Worm (Caenorhabditis elegans) whole organism, L4 larva: ENCODE results near the gene F09E5.7.

Source experiments
- F49E8.2 ChIP-seq: sonication (generic microtip); optimal IDR thresholded peaks from 2 replicates; lab custom pipeline; 2016; ENCODE audit warnings: missing compliant biosample characterization, mild to moderate bottlenecking, missing genetic modification characterization, borderline replicate concordance
- T20F7.1 ChIP-seq: fragments of 200-800 bp; sonication (Bioruptor generic); optimal IDR thresholded peaks from 2 replicates; lab custom pipeline; 2018; ENCODE audit warnings: mild to moderate bottlenecking, missing genetic modification characterization, missing compliant biosample characterization
- T26A8.4 ChIP-seq: fragments of 200-800 bp; sonication (Bioruptor generic); IDR thresholded peaks from 2 replicates; pipeline ENCODE4 v1.3.6; 2022; ENCODE audit warnings: missing genetic modification characterization, missing compliant biosample characterization
- Y105C5A.15 ChIP-seq: fragments of 200-800 bp; sonication (Bioruptor generic); IDR thresholded peaks from 2 replicates; pipeline ENCODE4 v1.3.6; 2022; ENCODE audit warnings: missing genetic modification characterization, missing compliant biosample characterization
- aly-2 ChIP-seq: sonication (generic microtip); optimal IDR thresholded peaks from 2 replicates; lab custom pipeline; 2018; ENCODE audit warnings: missing biosample characterization, missing genetic modification characterization
- ama-1 ChIP-seq: fragments of 150-350 bp; optimal IDR thresholded peaks from 2 replicates; lab custom pipeline; 2014; ENCODE audit warnings: inconsistent platforms, mixed read lengths
- arid-1 ChIP-seq: fragments of 200-800 bp; sonication (Bioruptor generic); conservative IDR thresholded peaks from 2 replicates; pipeline ENCODE4 v1.3.6; 2022; ENCODE audit warnings: missing genetic modification reagents, missing genetic modification characterization, missing compliant biosample characterization
- ceh-20 ChIP-seq: fragments of 200-800 bp; sonication (Bioruptor generic); IDR thresholded peaks from 2 replicates; pipeline ENCODE4 v1.3.6; 2022; ENCODE audit warnings: missing genetic modification reagents, missing genetic modification characterization, missing compliant biosample characterization
- ceh-28 ChIP-seq: fragments of 150-350 bp; optimal IDR thresholded peaks from 2 replicates; lab custom pipeline; 2014; ENCODE audit warnings: missing biosample characterization, missing genetic modification reagents, missing genetic modification characterization
- ceh-32 ChIP-seq: sonication (generic microtip); optimal IDR thresholded peaks from 2 replicates; lab custom pipeline; 2016; ENCODE audit warnings: mild to moderate bottlenecking, missing genetic modification characterization, missing compliant biosample characterization; ENCODE audit not compliant: poor library complexity
- ceh-44 ChIP-seq: fragments of 200-800 bp; sonication (Bioruptor generic); IDR thresholded peaks from 2 replicates; pipeline ENCODE4 v1.3.6; 2022; ENCODE audit warnings: missing genetic modification reagents, missing genetic modification characterization, missing compliant biosample characterization
- daf-8 ChIP-seq: fragments of 200-800 bp; sonication (Bioruptor generic); IDR thresholded peaks from 2 replicates; pipeline ENCODE4 v1.3.6; 2022; ENCODE audit warnings: missing genetic modification characterization, missing compliant biosample characterization
- dmd-6 ChIP-seq: fragments of 200-800 bp; sonication (Bioruptor generic); IDR thresholded peaks from 2 replicates; pipeline ENCODE4 v1.3.6; 2022; ENCODE audit warnings: missing genetic modification reagents, missing genetic modification characterization, missing compliant biosample characterization
- dmd-9 ChIP-seq: fragments of 200-800 bp; sonication (Bioruptor generic); IDR thresholded peaks from 2 replicates; pipeline ENCODE4 v1.3.6; 2022; ENCODE audit warnings: missing genetic modification reagents, missing genetic modification characterization, missing compliant biosample characterization
- dpl-1 ChIP-seq: fragments of 150-350 bp; optimal IDR thresholded peaks from 2 replicates; lab custom pipeline; 2014; ENCODE audit warnings: missing biosample characterization, missing genetic modification reagents, missing genetic modification characterization
- duxl-1 ChIP-seq: sonication (generic microtip); optimal IDR thresholded peaks from 2 replicates; lab custom pipeline; 2016; ENCODE audit warnings: mild to moderate bottlenecking, missing genetic modification characterization, moderate library complexity, missing compliant biosample characterization; ENCODE audit not compliant: poor library complexity
- dve-1 ChIP-seq: sonication (generic microtip); optimal IDR thresholded peaks from 2 replicates; lab custom pipeline; 2017; ENCODE audit warnings: antibody characterized with exemption, mild to moderate bottlenecking, missing genetic modification characterization, missing compliant biosample characterization; ENCODE audit not compliant: insufficient read depth
- egl-27 ChIP-seq: sonication (generic microtip); optimal IDR thresholded peaks from 3 replicates; lab custom pipeline; 2017; ENCODE audit warnings: missing biosample characterization, missing genetic modification reagents, missing genetic modification characterization
- fkh-10 ChIP-seq: fragments of 150-350 bp; optimal IDR thresholded peaks from 2 replicates; lab custom pipeline; 2014; ENCODE audit warnings: missing biosample characterization, missing genetic modification reagents, missing genetic modification characterization
- hif-1 ChIP-seq, 2 experiments: sonication (generic microtip); optimal IDR thresholded peaks; 2 replicates each; lab custom pipeline; 2016 to 2017; ENCODE audit warnings: missing compliant biosample characterization in 2 of 2, missing genetic modification characterization in 2 of 2, missing genetic modification reagents in 2 of 2, missing genotype in 2 of 2, mild to moderate bottlenecking in 1 of 2
- hlh-11 ChIP-seq: fragments of 200-800 bp; sonication (Bioruptor generic); optimal IDR thresholded peaks from 2 replicates; lab custom pipeline; 2018; ENCODE audit warnings: mild to moderate bottlenecking, missing genetic modification characterization, missing compliant biosample characterization
- hlh-30 ChIP-seq: sonication (generic microtip); optimal IDR thresholded peaks from 2 replicates; lab custom pipeline; 2017; ENCODE audit warnings: antibody characterized with exemption, mild to moderate bottlenecking, missing genetic modification characterization, missing compliant biosample characterization; ENCODE audit not compliant: insufficient read depth
- hmg-1.1 ChIP-seq: fragments of 200-800 bp; sonication (Bioruptor generic); IDR thresholded peaks from 2 replicates; pipeline ENCODE4 v1.3.6; 2022; ENCODE audit warnings: missing genetic modification reagents, missing genetic modification characterization, missing compliant biosample characterization
- lin-1 ChIP-seq: fragments of 200-800 bp; sonication (Bioruptor generic); IDR thresholded peaks from 2 replicates; pipeline ENCODE4 v1.3.6; 2022; ENCODE audit warnings: missing genetic modification reagents, missing genetic modification characterization, missing compliant biosample characterization
- lin-29 ChIP-seq: fragments of 200-800 bp; sonication (Bioruptor generic); IDR thresholded peaks from 2 replicates; pipeline ENCODE4 v1.3.6; 2022; ENCODE audit warnings: missing genetic modification reagents, missing genetic modification characterization, missing compliant biosample characterization
- lin-38 ChIP-seq: fragments of 200-800 bp; sonication (Bioruptor generic); IDR thresholded peaks from 2 replicates; pipeline ENCODE4 v1.3.6; 2022; ENCODE audit warnings: missing genetic modification reagents, missing genetic modification characterization, missing compliant biosample characterization
- lin-39 ChIP-seq: fragments of 150-350 bp; optimal IDR thresholded peaks from 2 replicates; lab custom pipeline; 2014; ENCODE audit warnings: missing biosample characterization, missing genetic modification reagents, missing genetic modification characterization
- lir-3 ChIP-seq: sonication (generic microtip); optimal IDR thresholded peaks from 2 replicates; lab custom pipeline; 2016; ENCODE audit warnings: mild to moderate bottlenecking, missing genetic modification characterization, missing compliant biosample characterization
- lsy-2 ChIP-seq, 2 experiments: fragments of 150-350 bp in 1 of 2; sonication (generic microtip) in 1 of 2; optimal IDR thresholded peaks; 2 replicates each; lab custom pipeline; 2014 to 2017; ENCODE audit warnings: missing biosample characterization in 2 of 2, missing genetic modification characterization in 2 of 2
- madf-9 ChIP-seq: fragments of 200-800 bp; sonication (Bioruptor generic); conservative IDR thresholded peaks from 2 replicates; pipeline ENCODE4 v1.3.6; 2022; ENCODE audit warnings: missing genetic modification reagents, missing genetic modification characterization, missing compliant biosample characterization
- mes-2 ChIP-seq: sonication (generic microtip); optimal IDR thresholded peaks from 2 replicates; lab custom pipeline; 2016; ENCODE audit warnings: missing genotype, mild to moderate bottlenecking, missing genetic modification characterization, missing compliant biosample characterization; ENCODE audit not compliant: poor library complexity, severe bottlenecking
- mxl-2 ChIP-seq: fragments of 200-800 bp; sonication (Bioruptor generic); conservative IDR thresholded peaks from 2 replicates; pipeline ENCODE4 v1.3.6; 2022; ENCODE audit warnings: missing genetic modification reagents, missing genetic modification characterization, missing compliant biosample characterization
- nhr-10 ChIP-seq: fragments of 150-350 bp; optimal IDR thresholded peaks from 2 replicates; lab custom pipeline; 2014; ENCODE audit warnings: missing biosample characterization, missing genetic modification characterization
- nhr-102 ChIP-seq: sonication (generic microtip); optimal IDR thresholded peaks from 2 replicates; lab custom pipeline; 2016; ENCODE audit warnings: mild to moderate bottlenecking, missing genetic modification characterization, moderate library complexity, missing compliant biosample characterization
- nhr-111 ChIP-seq: fragments of 200-800 bp; sonication (Bioruptor generic); optimal IDR thresholded peaks from 2 replicates; lab custom pipeline; 2018; ENCODE audit warnings: mild to moderate bottlenecking, missing genetic modification characterization, missing compliant biosample characterization
- nhr-237 ChIP-seq: sonication (generic microtip); optimal IDR thresholded peaks from 2 replicates; lab custom pipeline; 2017; ENCODE audit warnings: missing biosample characterization, missing genetic modification characterization
- nhr-28 ChIP-seq: fragments of 150-350 bp; optimal IDR thresholded peaks from 2 replicates; lab custom pipeline; 2014; ENCODE audit warnings: missing biosample characterization, missing genetic modification characterization
- nhr-42 ChIP-seq: fragments of 200-800 bp; sonication (Bioruptor generic); IDR thresholded peaks from 2 replicates; pipeline ENCODE4 v1.3.6; 2022; ENCODE audit warnings: missing genetic modification characterization, missing compliant biosample characterization
- nhr-48 ChIP-seq: sonication (generic microtip); optimal IDR thresholded peaks from 2 replicates; lab custom pipeline; 2016; ENCODE audit warnings: mild to moderate bottlenecking, missing genetic modification characterization, missing compliant biosample characterization
- nhr-77 ChIP-seq: fragments of 150-350 bp; optimal IDR thresholded peaks from 2 replicates; lab custom pipeline; 2014; ENCODE audit warnings: missing biosample characterization, missing genetic modification characterization
- pha-4 ChIP-seq, 2 experiments: fragments of 150-350 bp in 1 of 2; fragments of 200-800 bp in 1 of 2; sonication (Bioruptor generic) in 1 of 2; IDR thresholded peaks in 1 of 2; optimal IDR thresholded peaks in 1 of 2; 2 replicates each; pipeline versions ENCODE4 v1.3.6 to Lab custom; 2014 to 2022; ENCODE audit warnings: missing genetic modification characterization in 2 of 2, missing genetic modification reagents in 2 of 2, missing biosample characterization in 1 of 2, missing compliant biosample characterization in 1 of 2
- skn-1 ChIP-seq: fragments of 150-350 bp; optimal IDR thresholded peaks from 2 replicates; lab custom pipeline; 2014; ENCODE audit warnings: missing biosample characterization, missing genetic modification characterization
- snpc-1.2 ChIP-seq: fragments of 200-800 bp; sonication (Bioruptor generic); IDR thresholded peaks from 2 replicates; pipeline ENCODE4 v1.3.6; 2022; ENCODE audit warnings: missing genetic modification reagents, missing genetic modification characterization, missing compliant biosample characterization
- snpc-4 ChIP-seq: fragments of 150-350 bp; optimal IDR thresholded peaks from 2 replicates; lab custom pipeline; 2014; ENCODE audit warnings: missing biosample characterization, missing genetic modification characterization
- tra-1 ChIP-seq: fragments of 200-800 bp; sonication (Bioruptor generic); IDR thresholded peaks from 2 replicates; pipeline ENCODE4 v1.3.6; 2022; ENCODE audit warnings: missing genetic modification reagents, missing genetic modification characterization, missing compliant biosample characterization
- unc-130 ChIP-seq: sonication (generic microtip); optimal IDR thresholded peaks from 2 replicates; lab custom pipeline; 2016; ENCODE audit warnings: missing genetic modification reagents, missing genetic modification characterization, missing compliant biosample characterization
- unc-39 ChIP-seq: sonication (generic microtip); optimal IDR thresholded peaks from 2 replicates; lab custom pipeline; 2017; ENCODE audit warnings: missing biosample characterization, missing genetic modification characterization
- vab-7 ChIP-seq: fragments of 200-800 bp; sonication (Bioruptor generic); IDR thresholded peaks from 2 replicates; pipeline ENCODE4 v1.3.6; 2022; ENCODE audit warnings: missing genetic modification reagents, missing genetic modification characterization, missing compliant biosample characterization
- zip-11 ChIP-seq: fragments of 200-800 bp; sonication (Bioruptor generic); IDR thresholded peaks from 2 replicates; pipeline ENCODE4 v1.3.6; 2022; ENCODE audit warnings: missing genetic modification characterization, missing compliant biosample characterization
- zip-2 ChIP-seq: fragments of 150-350 bp; optimal IDR thresholded peaks from 2 replicates; lab custom pipeline; 2014; ENCODE audit warnings: missing biosample characterization, missing genetic modification characterization
- ztf-11 ChIP-seq: fragments of 150-350 bp; optimal IDR thresholded peaks from 2 replicates; lab custom pipeline; 2014; ENCODE audit warnings: missing biosample characterization, missing genetic modification characterization

F09E5.7 gene

ce11 chrII:5323773-5324172, 28.1 kb upstream of the F09E5.7 start:
- TF ChIP-seq lin-1 (GFP tag; lab: Robert Waterston, UW), result 0 out of 2 replicates have a peak, but pooled peaks have one; percentile 54
- TF ChIP-seq lin-29 (GFP tag; lab: Robert Waterston, UW), result no peak
- TF ChIP-seq T20F7.1 (GFP tag; lab: Kevin White, UChicago), result no peak
- no peak for TF ChIP-seq daf-8
- TF ChIP-seq hif-1 (tag; optimal IDR thresholded peaks at IDR 0.05; lab: Kevin White, UChicago), result peak in 1 of 2 experiments; percentile 36
- no peak for TF ChIP-seq snpc-4 (tag; lab: Kevin White, UChicago)
- TF ChIP-seq nhr-102 (tag; lab: Kevin White, UChicago), result peak; percentile 69
- TF ChIP-seq F49E8.2 (tag; lab: Kevin White, UChicago), result no peak
- TF ChIP-seq fkh-10, result no peak
- TF ChIP-seq nhr-111 (GFP tag; lab: Kevin White, UChicago), result no peak
- no peak for TF ChIP-seq hmg-1.1 (GFP tag; lab: Robert Waterston, UW)
- no peak for TF ChIP-seq ztf-11 (tag; lab: Kevin White, UChicago)
- TF ChIP-seq dmd-9 (GFP tag; lab: Robert Waterston, UW), result no peak
- no peak for TF ChIP-seq unc-39 (tag; lab: Kevin White, UChicago)
- TF ChIP-seq skn-1, result no peak
- no peak for TF ChIP-seq tra-1 (GFP tag; lab: Robert Waterston, UW)
- no peak for TF ChIP-seq Y105C5A.15 (GFP tag; lab: Robert Waterston, UW)
- no peak for TF ChIP-seq zip-2 (tag; lab: Kevin White, UChicago)
- TF ChIP-seq dpl-1 (GFP tag; lab: Kevin White, UChicago), result no peak
- TF ChIP-seq ceh-20 (GFP tag; lab: Robert Waterston, UW), result no peak
- no peak for TF ChIP-seq ama-1 (lab: Kevin White, UChicago)
- TF ChIP-seq aly-2 (tag; lab: Kevin White, UChicago), result no peak
- TF ChIP-seq nhr-77 (tag; lab: Kevin White, UChicago), result peak; percentile 84
- peak; percentile 29; the same call in 1 of the 2 replicates for TF ChIP-seq pha-4 (GFP tag; IDR thresholded peaks at IDR 0.05; lab: Robert Waterston, UW)
- no peak for TF ChIP-seq pha-4 (tag; optimal IDR thresholded peaks at IDR 0.05; lab: Kevin White, UChicago)
- peak; percentile 92 for TF ChIP-seq dmd-6
- no peak for TF ChIP-seq madf-9 (GFP tag; lab: Robert Waterston, UW)
- no peak for TF ChIP-seq snpc-1.2 (GFP tag; lab: Robert Waterston, UW)
- no peak for TF ChIP-seq mxl-2 (GFP tag; lab: Robert Waterston, UW)
- peak; percentile 70 for TF ChIP-seq nhr-10
- TF ChIP-seq lin-38 (GFP tag; lab: Robert Waterston, UW), result no peak
- no peak for TF ChIP-seq vab-7
- TF ChIP-seq nhr-237 (tag; lab: Kevin White, UChicago), result no peak
- TF ChIP-seq ceh-44, result no peak
- TF ChIP-seq unc-130 (GFP tag; lab: Kevin White, UChicago), result no peak
- TF ChIP-seq duxl-1 (tag; lab: Kevin White, UChicago), result no peak
- TF ChIP-seq T26A8.4, result no peak
- peak; percentile 91 for TF ChIP-seq hlh-11
- no peak for TF ChIP-seq lin-39 (tag; lab: Kevin White, UChicago)
- TF ChIP-seq arid-1 (GFP tag; lab: Robert Waterston, UW), result no peak
- peak; percentile 86 for TF ChIP-seq dve-1 (tag; lab: Kevin White, UChicago)
- peak in 1 of 2 experiments; percentile 34 for TF ChIP-seq lsy-2 (tag; optimal IDR thresholded peaks at IDR 0.05; lab: Kevin White, UChicago)
- no peak for TF ChIP-seq ceh-32 (tag; lab: Kevin White, UChicago)
- no peak for TF ChIP-seq ceh-28 (tag; lab: Kevin White, UChicago)
- no peak for TF ChIP-seq egl-27 (tag; lab: Kevin White, UChicago)
- no peak for TF ChIP-seq lir-3
- peak; percentile 56 for TF ChIP-seq hlh-30 (tag; lab: Kevin White, UChicago)
- TF ChIP-seq zip-11 (GFP tag; lab: Robert Waterston, UW), result no peak
- peak; percentile 87 for TF ChIP-seq nhr-28 (tag; lab: Kevin White, UChicago)
- TF ChIP-seq nhr-48 (tag; lab: Kevin White, UChicago), result peak; percentile 82
- TF ChIP-seq nhr-42 (GFP tag; lab: Robert Waterston, UW), result no peak
- no peak for TF ChIP-seq mes-2 (tag; lab: Kevin White, UChicago)
